Worm (Caenorhabditis elegans) whole organism, midembryonic: ENCODE results near the gene Y113G7B.12.

ENCODE experiments used
- flt-1 ChIP-seq: fragments of 200-800 bp; sonication (Bioruptor generic); IDR thresholded peaks from 2 replicates; pipeline ENCODE4 v1.3.6; 2022; ENCODE audit warnings: missing genetic modification characterization, missing compliant biosample characterization
- klf-2 ChIP-seq: fragments of 200-800 bp; sonication (Bioruptor generic); conservative IDR thresholded peaks from 2 replicates; pipeline ENCODE4 v1.3.6; 2022; ENCODE audit warnings: missing genetic modification reagents, missing genetic modification characterization, missing compliant biosample characterization
- med-1 ChIP-seq: sonication (generic microtip); optimal IDR thresholded peaks from 2 replicates; lab custom pipeline; 2017; ENCODE audit warnings: missing genetic modification characterization, mild to moderate bottlenecking, missing compliant biosample characterization, antibody characterized with exemption, missing genetic modification reagents; ENCODE audit not compliant: insufficient read depth
- ref-1 ChIP-seq: fragments of 200-800 bp; sonication (Bioruptor generic); conservative IDR thresholded peaks from 2 replicates; pipeline ENCODE4 v1.3.6; 2022; ENCODE audit warnings: missing genetic modification reagents, missing genetic modification characterization, missing compliant biosample characterization

- TF ChIP-seq klf-2 (GFP tag; lab: Robert Waterston, UW), result no peak
- no peak for TF ChIP-seq flt-1 (GFP tag; lab: Robert Waterston, UW)
- TF ChIP-seq ref-1 (GFP tag; lab: Robert Waterston, UW), result no peak
- no peak for TF ChIP-seq med-1 (GFP tag; lab: Kevin White, UChicago)
Observed at ce11 chrV:20161781-20162289, 50.6 kb downstream of the Y113G7B.12 start.
